Worm (Caenorhabditis elegans) whole organism, midembryonic: ENCODE results near the gene cki-1.

Experiments used
- T22C8.4 ChIP-seq: fragments of 200-800 bp; sonication (Bioruptor generic); IDR thresholded peaks from 2 replicates; pipeline ENCODE4 v1.3.6; 2022; ENCODE audit warnings: missing genetic modification characterization, missing compliant biosample characterization
- cog-1 ChIP-seq: sonication (generic microtip); optimal IDR thresholded peaks from 2 replicates; lab custom pipeline; 2016; ENCODE audit warnings: missing genetic modification characterization, missing compliant biosample characterization
- flt-1 ChIP-seq: fragments of 200-800 bp; sonication (Bioruptor generic); IDR thresholded peaks from 2 replicates; pipeline ENCODE4 v1.3.6; 2022; ENCODE audit warnings: missing genetic modification characterization, missing compliant biosample characterization
- klf-2 ChIP-seq: fragments of 200-800 bp; sonication (Bioruptor generic); conservative IDR thresholded peaks from 2 replicates; pipeline ENCODE4 v1.3.6; 2022; ENCODE audit warnings: missing genetic modification reagents, missing genetic modification characterization, missing compliant biosample characterization
- med-1 ChIP-seq: sonication (generic microtip); optimal IDR thresholded peaks from 2 replicates; lab custom pipeline; 2017; ENCODE audit warnings: missing genetic modification characterization, mild to moderate bottlenecking, missing compliant biosample characterization, antibody characterized with exemption, missing genetic modification reagents; ENCODE audit not compliant: insufficient read depth
- ref-1 ChIP-seq: fragments of 200-800 bp; sonication (Bioruptor generic); conservative IDR thresholded peaks from 2 replicates; pipeline ENCODE4 v1.3.6; 2022; ENCODE audit warnings: missing genetic modification reagents, missing genetic modification characterization, missing compliant biosample characterization
- tab-1 ChIP-seq: fragments of 200-800 bp; sonication (Bioruptor generic); IDR thresholded peaks from 2 replicates; pipeline ENCODE4 v1.3.6; 2022; ENCODE audit warnings: missing genetic modification characterization, missing compliant biosample characterization
- ztf-23 ChIP-seq: fragments of 200-800 bp; sonication (Bioruptor generic); IDR thresholded peaks from 2 replicates; pipeline ENCODE4 v1.3.6; 2022; ENCODE audit warnings: missing genetic modification reagents, missing genetic modification characterization, missing compliant biosample characterization
- ztf-29 ChIP-seq: fragments of 200-800 bp; sonication (Bioruptor generic); IDR thresholded peaks from 2 replicates; pipeline ENCODE4 v1.3.6; 2022; ENCODE audit warnings: missing genetic modification reagents, missing genetic modification characterization, missing compliant biosample characterization

The cki-1 gene

ce11 chrII:7791408-7792050 is 19.5 kb upstream of the cki-1 start:
- TF ChIP-seq tab-1 (GFP tag; lab: Robert Waterston, UW): no peak
- no peak for TF ChIP-seq ztf-29

ce11 chrII:7792514-7792913 is 18.5 kb upstream of the cki-1 start:
- TF ChIP-seq med-1 (GFP tag; lab: Kevin White, UChicago) (no peak), cog-1 (tag; lab: Kevin White, UChicago) (no peak), ref-1 (GFP tag; lab: Robert Waterston, UW) (no peak), T22C8.4 (GFP tag; lab: Robert Waterston, UW) (no peak), ztf-23 (GFP tag; lab: Robert Waterston, UW) (no peak)

DNA sequence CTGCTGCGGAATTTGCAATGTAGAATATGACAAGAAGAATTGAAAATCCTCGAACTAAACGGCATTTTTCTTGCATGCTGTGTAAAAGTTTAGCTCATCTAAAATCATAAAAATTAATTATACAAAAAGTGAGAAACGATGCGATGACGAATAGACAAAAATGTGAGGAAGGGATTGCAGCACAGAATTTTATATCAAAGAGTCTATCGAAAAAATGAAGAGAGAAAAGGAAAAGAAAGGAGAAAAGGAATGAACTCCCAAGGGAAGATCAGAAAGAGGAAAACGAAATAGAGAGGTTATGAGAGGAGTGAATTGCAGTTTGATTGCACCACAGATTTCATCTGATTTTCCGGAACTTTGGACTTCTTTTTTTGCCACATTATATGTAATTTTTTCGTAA is 16.8 kb upstream of the cki-1 start, which contains the start of gene glr-4:
TSS of gene glr-4 (minus strand) at position 101 of the 400 bp plus-strand sequence.
- no peak for TF ChIP-seq ztf-23 (GFP tag; lab: Robert Waterston, UW)
- no peak for TF ChIP-seq med-1 (GFP tag; lab: Kevin White, UChicago)
- TF ChIP-seq T22C8.4 (GFP tag; lab: Robert Waterston, UW): no peak
- no peak for TF ChIP-seq klf-2 (GFP tag; lab: Robert Waterston, UW)
- TF ChIP-seq flt-1 (GFP tag; lab: Robert Waterston, UW): no peak
- no peak for TF ChIP-seq tab-1 (GFP tag; lab: Robert Waterston, UW)
- no peak for TF ChIP-seq cog-1 (tag; lab: Kevin White, UChicago)
- no peak for TF ChIP-seq ref-1 (GFP tag; lab: Robert Waterston, UW)
- TF ChIP-seq ztf-29: no peak

- TF ChIP-seq flt-1 (GFP tag; lab: Robert Waterston, UW) (no peak), T22C8.4 (GFP tag; lab: Robert Waterston, UW) (no peak), ref-1 (GFP tag; lab: Robert Waterston, UW) (no peak), tab-1 (GFP tag; lab: Robert Waterston, UW) (no peak), cog-1 (tag; lab: Kevin White, UChicago) (no peak), klf-2 (GFP tag; lab: Robert Waterston, UW) (no peak), ztf-29 (no peak), med-1 (GFP tag; lab: Kevin White, UChicago) (no peak), ztf-23 (GFP tag; lab: Robert Waterston, UW) (no peak)
These were observed 15.7 kb upstream of the cki-1 start for ce11 chrII:7795299-7795698.

DNA sequence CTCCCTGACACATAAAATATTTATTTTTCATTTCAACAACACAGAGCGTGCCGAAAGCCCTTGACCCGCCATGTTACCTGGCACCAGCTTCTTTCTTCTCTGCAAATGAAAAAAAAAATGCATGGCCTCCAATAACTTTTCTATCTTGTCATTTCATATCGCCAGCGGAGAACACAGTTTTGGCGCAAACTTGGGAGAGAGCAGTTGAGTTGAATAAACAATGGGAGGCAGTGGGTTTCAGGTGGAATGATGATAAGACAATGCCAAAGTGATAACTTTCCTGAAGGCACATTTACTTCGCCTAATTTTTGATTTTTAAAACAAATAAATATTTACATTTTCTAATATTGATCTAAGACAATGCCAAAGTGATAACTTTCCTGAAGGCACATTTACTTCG is 9.8 kb upstream of the cki-1 start:
- no peak for TF ChIP-seq tab-1 (GFP tag; lab: Robert Waterston, UW)
- no peak for TF ChIP-seq T22C8.4 (GFP tag; lab: Robert Waterston, UW)
- TF ChIP-seq med-1 (GFP tag; lab: Kevin White, UChicago): no peak
- TF ChIP-seq klf-2 (GFP tag; lab: Robert Waterston, UW): no peak
- TF ChIP-seq ref-1 (GFP tag; lab: Robert Waterston, UW): no peak
- TF ChIP-seq cog-1 (tag; lab: Kevin White, UChicago): no peak
- TF ChIP-seq flt-1 (GFP tag; lab: Robert Waterston, UW): no peak
- no peak for TF ChIP-seq ztf-23 (GFP tag; lab: Robert Waterston, UW)
- TF ChIP-seq ztf-29: no peak

ce11 chrII:7801899-7802298 is 9.1 kb upstream of the cki-1 start:
- no peak for TF ChIP-seq ztf-29
- TF ChIP-seq flt-1 (GFP tag; lab: Robert Waterston, UW): no peak
- no peak for TF ChIP-seq cog-1 (tag; lab: Kevin White, UChicago)
- TF ChIP-seq tab-1 (GFP tag; lab: Robert Waterston, UW): no peak
- TF ChIP-seq ztf-23 (GFP tag; lab: Robert Waterston, UW): no peak

- TF ChIP-seq T22C8.4 (GFP tag; lab: Robert Waterston, UW): no peak
- no peak for TF ChIP-seq ztf-23 (GFP tag; lab: Robert Waterston, UW)
- no peak for TF ChIP-seq tab-1 (GFP tag; lab: Robert Waterston, UW)
- TF ChIP-seq klf-2 (GFP tag; lab: Robert Waterston, UW): no peak
- no peak for TF ChIP-seq med-1 (GFP tag; lab: Kevin White, UChicago)
- TF ChIP-seq flt-1 (GFP tag; lab: Robert Waterston, UW): no peak
- no peak for TF ChIP-seq ztf-29
- TF ChIP-seq ref-1 (GFP tag; lab: Robert Waterston, UW): no peak
- TF ChIP-seq cog-1 (tag; lab: Kevin White, UChicago): no peak
These were observed 7.9 kb upstream of the cki-1 start for ce11 chrII:7803174-7803573.

- TF ChIP-seq med-1 (GFP tag; lab: Kevin White, UChicago) (no peak), tab-1 (GFP tag; lab: Robert Waterston, UW) (no peak), ztf-29 (no peak), flt-1 (GFP tag; lab: Robert Waterston, UW) (no peak), cog-1 (tag; lab: Kevin White, UChicago) (no peak)
These were observed 5.0 kb upstream of the cki-1 start for ce11 chrII:7806054-7806453.

DNA sequence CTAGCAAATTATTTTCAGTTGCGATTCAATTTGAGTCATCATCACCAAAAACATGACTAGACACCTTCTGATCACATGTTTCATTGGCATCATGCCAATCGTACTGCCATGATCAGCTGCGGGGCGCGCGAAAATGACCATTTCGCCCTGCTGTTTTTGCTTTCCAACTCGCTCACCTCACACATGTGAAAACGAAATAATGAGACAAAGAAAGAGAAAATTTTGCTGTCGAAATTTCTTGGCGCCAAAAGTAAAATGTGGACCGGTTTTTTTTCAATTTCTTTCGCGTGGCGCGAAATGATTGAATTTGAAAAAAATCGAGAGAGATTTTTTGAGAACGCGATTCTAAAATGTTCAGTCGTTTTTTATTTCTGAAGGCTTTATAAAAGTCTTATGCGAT is 4.2 kb upstream of the cki-1 start:
- TF ChIP-seq cog-1 (tag; lab: Kevin White, UChicago) (no peak), med-1 (GFP tag; lab: Kevin White, UChicago) (no peak), ztf-23 (GFP tag; lab: Robert Waterston, UW) (no peak), T22C8.4 (GFP tag; lab: Robert Waterston, UW) (no peak), ref-1 (GFP tag; lab: Robert Waterston, UW) (no peak), ztf-29 (no peak), flt-1 (GFP tag; lab: Robert Waterston, UW) (no peak), tab-1 (GFP tag; lab: Robert Waterston, UW) (no peak), klf-2 (GFP tag; lab: Robert Waterston, UW) (no peak)

DNA sequence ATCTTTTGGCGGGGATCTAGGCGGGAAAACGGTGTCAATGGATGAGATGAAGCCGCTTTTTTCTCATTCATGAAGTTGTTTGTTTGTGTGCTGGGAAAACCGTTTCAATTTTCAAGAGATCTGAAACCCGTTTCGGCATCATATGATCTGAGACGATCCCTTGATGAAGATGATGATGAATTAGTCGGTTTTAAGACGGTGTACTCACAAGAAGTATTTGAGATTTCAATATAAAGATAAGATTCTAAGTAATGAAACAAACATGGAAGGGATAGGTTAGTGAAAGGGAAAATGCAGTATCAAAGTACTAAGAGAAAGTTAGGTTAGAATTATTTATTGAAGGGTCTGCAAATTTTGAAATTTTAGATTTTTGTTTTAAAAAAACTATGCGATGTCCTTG is 2.9 kb upstream of the cki-1 start:
- no peak for TF ChIP-seq tab-1 (GFP tag; lab: Robert Waterston, UW)
- no peak for TF ChIP-seq klf-2 (GFP tag; lab: Robert Waterston, UW)
- TF ChIP-seq ref-1 (GFP tag; lab: Robert Waterston, UW): no peak
- no peak for TF ChIP-seq cog-1 (tag; lab: Kevin White, UChicago)
- TF ChIP-seq flt-1 (GFP tag; lab: Robert Waterston, UW): no peak
- TF ChIP-seq ztf-23 (GFP tag; lab: Robert Waterston, UW): no peak
- TF ChIP-seq med-1 (GFP tag; lab: Kevin White, UChicago): no peak
